Fruit fly (Drosophila melanogaster) whole organism, embryonic: Measurements from ENCODE around the gene CG5849.
A peak's percentile ranks its signal among the peaks of the same experiment; 100 is the strongest.

ENCODE experiments used
- ATbp ChIP-seq: fragments of 200-800 bp; sonication (Bioruptor generic); optimal IDR thresholded peaks from 2 replicates; lab custom pipeline; 2017; ENCODE audit warnings: missing biosample characterization, mild to moderate bottlenecking, missing genetic modification characterization, missing genetic modification reagents
- Antp ChIP-seq: fragments of 200-800 bp; sonication (Bioruptor generic); optimal IDR thresholded peaks from 3 replicates; lab custom pipeline; 2016; ENCODE audit warnings: missing biosample characterization, missing genetic modification characterization
- B-H2 ChIP-seq: fragments of 200-800 bp; sonication (Bioruptor generic); optimal IDR thresholded peaks from 2 replicates; lab custom pipeline; 2018; ENCODE audit warnings: missing biosample characterization, mild to moderate bottlenecking, missing genetic modification characterization
- Bgb ChIP-seq: fragments of 200-800 bp; sonication (Bioruptor generic); IDR thresholded peaks from 2 replicates; pipeline ENCODE4 v1.3.6; 2022; ENCODE audit warnings: missing biosample characterization, missing genetic modification characterization; ENCODE audit not compliant: partially characterized antibody
- CG10366 ChIP-seq: fragments of 200-800 bp; sonication (Bioruptor generic); IDR thresholded peaks from 2 replicates; pipeline ENCODE4 v1.3.6; 2022; ENCODE audit warnings: missing biosample characterization, missing genetic modification characterization
- CG10543 ChIP-seq: fragments of 200-800 bp; sonication (Bioruptor generic); optimal IDR thresholded peaks from 3 replicates; lab custom pipeline; 2017; ENCODE audit warnings: missing biosample characterization, mild to moderate bottlenecking, missing genetic modification characterization, moderate library complexity
- CG11247 ChIP-seq: fragments of 200-800 bp; sonication (Bioruptor generic); IDR thresholded peaks from 2 replicates; pipeline ENCODE4 v1.3.6; 2022; ENCODE audit warnings: missing biosample characterization, missing genetic modification characterization
- CG11456 ChIP-seq: fragments of 200-800 bp; sonication (Bioruptor generic); IDR thresholded peaks from 3 replicates; pipeline ENCODE4 v1.3.6; 2022; ENCODE audit warnings: missing biosample characterization, missing genetic modification characterization
- CG11504 ChIP-seq: fragments of 200-800 bp; sonication (Bioruptor generic); optimal IDR thresholded peaks from 3 replicates; lab custom pipeline; 2019; ENCODE audit warnings: missing biosample characterization, mild to moderate bottlenecking, missing genetic modification characterization, moderate library complexity
- CG12391 ChIP-seq: fragments of 200-800 bp; sonication (Bioruptor generic); optimal IDR thresholded peaks from 3 replicates; lab custom pipeline; 2018; ENCODE audit warnings: missing biosample characterization, mild to moderate bottlenecking, missing genetic modification characterization, moderate library complexity
- CG12659 ChIP-seq: fragments of 200-800 bp; sonication (Bioruptor generic); optimal IDR thresholded peaks from 3 replicates; lab custom pipeline; 2017; ENCODE audit warnings: mild to moderate bottlenecking, missing biosample characterization, missing genetic modification reagents, missing genetic modification characterization
- CG15011 ChIP-seq: fragments of 200-800 bp; sonication (Bioruptor generic); optimal IDR thresholded peaks from 3 replicates; lab custom pipeline; 2018; ENCODE audit warnings: missing biosample characterization, mild to moderate bottlenecking, missing genetic modification characterization
- CG15479 ChIP-seq: fragments of 200-800 bp; sonication (Bioruptor generic); optimal IDR thresholded peaks from 3 replicates; lab custom pipeline; 2019; ENCODE audit warnings: missing biosample characterization, mild to moderate bottlenecking, missing genetic modification characterization, moderate library complexity
- CG1602 ChIP-seq: fragments of 200-800 bp; sonication (Bioruptor generic); optimal IDR thresholded peaks from 3 replicates; lab custom pipeline; 2016; ENCODE audit warnings: missing biosample characterization, missing genetic modification characterization
- CG18476 ChIP-seq: fragments of 200-800 bp; sonication (Bioruptor generic); optimal IDR thresholded peaks from 2 replicates; lab custom pipeline; 2016; ENCODE audit warnings: missing biosample characterization, mild to moderate bottlenecking, missing genetic modification characterization
- CG2129 ChIP-seq: fragments of 200-800 bp; sonication (Bioruptor generic); IDR thresholded peaks from 2 replicates; pipeline ENCODE4 v1.3.6; 2022; ENCODE audit warnings: missing biosample characterization, missing genetic modification characterization; ENCODE audit not compliant: partially characterized antibody
- CG3163 ChIP-seq: fragments of 200-800 bp; sonication (Bioruptor generic); optimal IDR thresholded peaks from 3 replicates; lab custom pipeline; 2016; ENCODE audit warnings: missing biosample characterization, missing genetic modification characterization
- CG32532 ChIP-seq: fragments of 200-800 bp; sonication (Bioruptor generic); IDR thresholded peaks from 2 replicates; pipeline ENCODE4 v1.3.6; 2022; ENCODE audit warnings: missing biosample characterization, missing genetic modification characterization
- CG34224 ChIP-seq: fragments of 200-800 bp; sonication (Bioruptor generic); IDR thresholded peaks from 3 replicates; pipeline ENCODE4 v1.3.6; 2022; ENCODE audit warnings: missing biosample characterization, missing genetic modification characterization; ENCODE audit not compliant: partially characterized antibody
- CG6254 ChIP-seq: fragments of 200-800 bp; sonication (Bioruptor generic); optimal IDR thresholded peaks from 3 replicates; lab custom pipeline; 2017; ENCODE audit warnings: mild to moderate bottlenecking, missing biosample characterization, missing genetic modification reagents, missing genetic modification characterization
- CHES-1-like ChIP-seq: fragments of 200-800 bp; sonication (Bioruptor generic); optimal IDR thresholded peaks from 2 replicates; lab custom pipeline; 2016; ENCODE audit warnings: missing biosample characterization, missing genetic modification characterization
- CoRest ChIP-seq: fragments of 200-800 bp; sonication (Bioruptor generic); optimal IDR thresholded peaks from 3 replicates; lab custom pipeline; 2018; ENCODE audit warnings: missing biosample characterization, mild to moderate bottlenecking, missing genetic modification characterization, moderate library complexity
- Deaf1 ChIP-seq: fragments of 200-800 bp; optimal IDR thresholded peaks from 3 replicates; lab custom pipeline; 2019; ENCODE audit warnings: missing biosample characterization, mild to moderate bottlenecking, missing genetic modification characterization, moderate library complexity
- Fer1 ChIP-seq: fragments of 200-800 bp; sonication (Bioruptor generic); optimal IDR thresholded peaks from 2 replicates; lab custom pipeline; 2017; ENCODE audit warnings: missing biosample characterization, mild to moderate bottlenecking, missing genetic modification characterization
- HLH3B ChIP-seq: fragments of 200-800 bp; sonication (Bioruptor generic); IDR thresholded peaks from 2 replicates; pipeline ENCODE4 v1.3.6; 2022; ENCODE audit warnings: missing biosample characterization, missing genetic modification characterization
- HLH4C ChIP-seq: fragments of 200-800 bp; sonication (Bioruptor generic); IDR thresholded peaks from 3 replicates; pipeline ENCODE4 v1.3.6; 2022; ENCODE audit warnings: missing biosample characterization, missing genetic modification characterization; ENCODE audit not compliant: partially characterized antibody
- MTF-1 ChIP-seq: fragments of 200-800 bp; sonication (Bioruptor generic); optimal IDR thresholded peaks from 2 replicates; lab custom pipeline; 2018; ENCODE audit warnings: missing biosample characterization, mild to moderate bottlenecking, missing genetic modification characterization, borderline replicate concordance
- NC2β ChIP-seq: fragments of 200-800 bp; sonication (Bioruptor generic); optimal IDR thresholded peaks from 2 replicates; lab custom pipeline; 2016; ENCODE audit warnings: missing biosample characterization, missing genetic modification characterization
- NfI ChIP-seq: fragments of 200-800 bp; sonication (Bioruptor generic); optimal IDR thresholded peaks from 3 replicates; lab custom pipeline; 2018; ENCODE audit warnings: missing biosample characterization, mild to moderate bottlenecking, missing genetic modification characterization, moderate library complexity
- Sin3A ChIP-seq: fragments of >200 bp; optimal IDR thresholded peaks from 2 replicates; lab custom pipeline; 2018
- Spps ChIP-seq: fragments of 200-800 bp; sonication (Bioruptor generic); optimal IDR thresholded peaks from 2 replicates; lab custom pipeline; 2018; ENCODE audit warnings: missing biosample characterization, mild to moderate bottlenecking, missing genetic modification characterization
- Tbp ChIP-seq: fragments of >200 bp; optimal IDR thresholded peaks from 2 replicates; lab custom pipeline; 2018; ENCODE audit warnings: missing biosample characterization, missing genetic modification characterization
- Trl ChIP-seq, 3 experiments: fragments of >200 bp in 2 of 3; fragments of 200-800 bp in 1 of 3; sonication (Bioruptor generic) in 1 of 3; optimal IDR thresholded peaks; 2 replicates in 1 of 3; 3 replicates in 2 of 3; lab custom pipeline; 2016 to 2017; ENCODE audit warnings: missing biosample characterization in 1 of 3, missing genetic modification characterization in 1 of 3
- Usf ChIP-seq: fragments of 200-800 bp; sonication (Bioruptor generic); optimal IDR thresholded peaks from 2 replicates; lab custom pipeline; 2017; ENCODE audit warnings: missing genotype, missing biosample characterization, missing genetic modification characterization
- abd-A ChIP-seq: fragments of 200-800 bp; sonication (Bioruptor generic); optimal IDR thresholded peaks from 3 replicates; lab custom pipeline; 2019; ENCODE audit warnings: missing biosample characterization, mild to moderate bottlenecking, missing genetic modification characterization, moderate library complexity
- az2 ChIP-seq: fragments of 200-800 bp; sonication (Bioruptor generic); optimal IDR thresholded peaks from 3 replicates; lab custom pipeline; 2016; ENCODE audit warnings: missing biosample characterization, missing genetic modification characterization
- cg ChIP-seq: fragments of 200-800 bp; sonication (Bioruptor generic); optimal IDR thresholded peaks from 3 replicates; lab custom pipeline; 2019; ENCODE audit warnings: missing biosample characterization, mild to moderate bottlenecking, missing genetic modification characterization, moderate library complexity
- corto ChIP-seq: fragments of 200-800 bp; sonication (Bioruptor generic); optimal IDR thresholded peaks from 2 replicates; lab custom pipeline; 2016; ENCODE audit warnings: missing biosample characterization, mild to moderate bottlenecking, missing genetic modification characterization, moderate library complexity
- crc ChIP-seq: fragments of 200-800 bp; sonication (Bioruptor generic); optimal IDR thresholded peaks from 2 replicates; lab custom pipeline; 2016; ENCODE audit warnings: missing biosample characterization, missing genetic modification characterization
- crp ChIP-seq, 2 experiments: fragments of 200-800 bp; sonication (Bioruptor generic); optimal IDR thresholded peaks; 2 replicates in 1 of 2; 3 replicates in 1 of 2; lab custom pipeline; 2017; ENCODE audit warnings: missing biosample characterization in 2 of 2, missing genetic modification characterization in 2 of 2, mild to moderate bottlenecking in 1 of 2, moderate library complexity in 1 of 2
- disco-r ChIP-seq: fragments of 200-800 bp; sonication (Bioruptor generic); optimal IDR thresholded peaks from 2 replicates; lab custom pipeline; 2016; ENCODE audit warnings: missing biosample characterization, missing genetic modification characterization
- dmrt99B ChIP-seq: fragments of 200-800 bp; sonication (Bioruptor generic); optimal IDR thresholded peaks from 2 replicates; lab custom pipeline; 2018; ENCODE audit warnings: missing biosample characterization, mild to moderate bottlenecking, missing genetic modification characterization, moderate library complexity
- gfzf ChIP-seq: fragments of 200-800 bp; sonication (Bioruptor generic); optimal IDR thresholded peaks from 2 replicates; lab custom pipeline; 2016; ENCODE audit warnings: missing biosample characterization, mild to moderate bottlenecking, missing genetic modification characterization, moderate library complexity
- gt ChIP-seq: fragments of 200-800 bp; sonication (Bioruptor generic); IDR thresholded peaks from 2 replicates; pipeline ENCODE4 v1.3.6; 2022; ENCODE audit warnings: missing biosample characterization, missing genetic modification characterization
- ham ChIP-seq: fragments of 200-800 bp; sonication (Bioruptor generic); IDR thresholded peaks from 2 replicates; pipeline ENCODE4 v1.3.6; 2022; ENCODE audit warnings: missing biosample characterization, missing genetic modification characterization
- hth ChIP-seq: fragments of >200 bp; optimal IDR thresholded peaks from 2 replicates; lab custom pipeline; 2017; ENCODE audit warnings: inconsistent platforms
- inv ChIP-seq: fragments of 200-800 bp; sonication (Bioruptor generic); IDR thresholded peaks from 2 replicates; pipeline ENCODE4 v1.3.6; 2022; ENCODE audit warnings: missing biosample characterization, missing genetic modification characterization; ENCODE audit not compliant: partially characterized antibody
- tll ChIP-seq, 2 experiments: fragments of 200-800 bp in 1 of 2; fragments of >200 bp in 1 of 2; sonication (Bioruptor generic) in 1 of 2; optimal IDR thresholded peaks; 2 replicates each; lab custom pipeline; 2017 to 2019; ENCODE audit warnings: missing biosample characterization in 2 of 2, missing genetic modification characterization in 2 of 2, mild to moderate bottlenecking in 1 of 2, moderate library complexity in 1 of 2
- tna ChIP-seq: fragments of 200-800 bp; sonication (Bioruptor generic); IDR thresholded peaks from 2 replicates; pipeline ENCODE4 v1.3.6; 2022; ENCODE audit warnings: missing biosample characterization, missing genetic modification characterization; ENCODE audit not compliant: partially characterized antibody
- usp ChIP-seq: fragments of >200 bp; optimal IDR thresholded peaks from 2 replicates; lab custom pipeline; 2017; ENCODE audit warnings: missing biosample characterization, missing genetic modification characterization

Gene CG5849

dm6 chr3R:21777660-21778059, 37.8 kb downstream of the CG5849 start, which contains the start of gene Polr1H (continued):
- TF ChIP-seq Tbp (GFP tag; lab: Kevin White, UChicago) (no peak), CG12659 (GFP tag; lab: Kevin White, UChicago) (peak; percentile 37), NC2β (GFP tag; lab: Kevin White, UChicago) (no peak), Antp (no peak), CG10543 (no peak), NfI (GFP tag; lab: Kevin White, UChicago) (no peak), CG32532 (no peak), CG34224 (GFP tag; lab: Robert Waterston, UW) (no peak), crp (GFP tag; optimal IDR thresholded peaks at IDR 0.05; lab: Kevin White, UChicago) (no peak), CG15479 (GFP tag; lab: Kevin White, UChicago) (no peak), ham (GFP tag; lab: Robert Waterston, UW) (no peak), hth (lab: Kevin White, UChicago) (no peak), Sin3A (no peak), ATbp (GFP tag; lab: Kevin White, UChicago) (no peak), Deaf1 (no peak), corto (no peak), CG11456 (no peak), disco-r (no peak), MTF-1 (GFP tag; lab: Kevin White, UChicago) (no peak), Bgb (no peak), CG3163 (no peak), CG6254 (GFP tag; lab: Kevin White, UChicago) (no peak), CoRest (no peak), usp (GFP tag; lab: Kevin White, UChicago) (no peak), CG15011 (no peak), CG11504 (tag; lab: Kevin White, UChicago) (peak; percentile 75), tll (GFP tag; optimal IDR thresholded peaks at IDR 0.05; lab: Kevin White, UChicago) (no peak), cg (GFP tag; lab: Kevin White, UChicago) (no peak), CG12391 (tag; lab: Kevin White, UChicago) (no peak), abd-A (tag; lab: Kevin White, UChicago) (no peak), dmrt99B (tag; lab: Kevin White, UChicago) (no peak), gfzf (GFP tag; lab: Kevin White, UChicago) (peak; percentile 96), HLH4C (no peak), CG18476 (GFP tag; lab: Kevin White, UChicago) (no peak), B-H2 (no peak), CG11247 (GFP tag; lab: Robert Waterston, UW) (no peak), Fer1 (GFP tag; lab: Kevin White, UChicago) (peak; percentile 41), CHES-1-like (GFP tag; lab: Kevin White, UChicago) (no peak), inv (GFP tag; lab: Robert Waterston, UW) (no peak), gt (GFP tag; lab: Robert Waterston, UW) (no peak), tna (GFP tag; lab: Robert Waterston, UW) (no peak), Spps (no peak), az2 (GFP tag; lab: Kevin White, UChicago) (no peak), Usf (GFP tag; lab: Kevin White, UChicago) (no peak), CG2129 (GFP tag; lab: Robert Waterston, UW) (no peak), Trl (optimal IDR thresholded peaks at IDR 0.05; lab: Kevin White, UChicago) (no peak), Trl (GFP tag; optimal IDR thresholded peaks at IDR 0.05; lab: Kevin White, UChicago) (no peak), CG1602 (no peak), CG10366 (no peak), HLH3B (GFP tag; lab: Robert Waterston, UW) (no peak), crc (GFP tag; lab: Kevin White, UChicago) (no peak)
